Worm (Caenorhabditis elegans) whole organism, young adult: Measurements from ENCODE around the gene srbc-84.

Experiments
- Y95B8A.8 ChIP-seq: fragments of 200-800 bp; sonication (Bioruptor generic); IDR thresholded peaks from 2 replicates; pipeline ENCODE4 v1.3.6; 2022; ENCODE audit warnings: missing genetic modification reagents, missing genetic modification characterization, missing compliant biosample characterization
- ama-1 ChIP-seq, 3 experiments: fragments of 150-350 bp in 1 of 3; sonication (generic microtip) in 2 of 3; optimal IDR thresholded peaks; 2 replicates each; lab custom pipeline; 2014 to 2018; ENCODE audit warnings: missing biosample characterization in 2 of 3, missing genetic modification characterization in 2 of 3, missing genetic modification reagents in 2 of 3
- attf-6 ChIP-seq: fragments of 200-800 bp; sonication (Bioruptor generic); IDR thresholded peaks from 2 replicates; pipeline ENCODE4 v1.3.6; 2022; ENCODE audit warnings: missing genetic modification reagents, missing genetic modification characterization, missing compliant biosample characterization
- ceh-100 ChIP-seq: fragments of 200-800 bp; sonication (Bioruptor generic); IDR thresholded peaks from 2 replicates; pipeline ENCODE4 v1.3.6; 2022; ENCODE audit warnings: missing genetic modification reagents, missing genetic modification characterization, missing compliant biosample characterization
- ceh-27 ChIP-seq: fragments of 200-800 bp; sonication (Bioruptor generic); optimal IDR thresholded peaks from 2 replicates; lab custom pipeline; 2018; ENCODE audit warnings: mild to moderate bottlenecking, missing genetic modification characterization, moderate library complexity, missing compliant biosample characterization
- gei-17 ChIP-seq: fragments of 200-800 bp; sonication (Bioruptor generic); optimal IDR thresholded peaks from 2 replicates; lab custom pipeline; 2018; ENCODE audit warnings: mild to moderate bottlenecking, missing genetic modification characterization, missing compliant biosample characterization
- hmg-20 ChIP-seq: fragments of 200-800 bp; sonication (Bioruptor generic); IDR thresholded peaks from 2 replicates; pipeline ENCODE4 v1.3.6; 2022; ENCODE audit warnings: missing genetic modification reagents, missing genetic modification characterization, missing compliant biosample characterization
- sea-2 ChIP-seq: fragments of 200-800 bp; sonication (Bioruptor generic); IDR thresholded peaks from 2 replicates; pipeline ENCODE4 v1.3.6; 2022; ENCODE audit warnings: missing genetic modification characterization, missing compliant biosample characterization
- snpc-4 ChIP-seq, 5 experiments: fragments of 150-350 bp in 1 of 5; sonication (generic microtip) in 4 of 5; optimal IDR thresholded peaks; 2 replicates each; lab custom pipeline; 2014 to 2018; ENCODE audit warnings: missing genetic modification characterization in 5 of 5, missing biosample characterization in 3 of 5, antibody characterized with exemption in 2 of 5, mild to moderate bottlenecking in 2 of 5, missing compliant biosample characterization in 2 of 5, missing genotype in 2 of 5, moderate library complexity in 2 of 5, missing genetic modification reagents in 1 of 5
- zfh-2 ChIP-seq: fragments of 200-800 bp; sonication (Bioruptor generic); conservative IDR thresholded peaks from 2 replicates; pipeline ENCODE4 v1.3.6; 2022; ENCODE audit warnings: missing genetic modification reagents, missing genetic modification characterization, missing compliant biosample characterization

DNA sequence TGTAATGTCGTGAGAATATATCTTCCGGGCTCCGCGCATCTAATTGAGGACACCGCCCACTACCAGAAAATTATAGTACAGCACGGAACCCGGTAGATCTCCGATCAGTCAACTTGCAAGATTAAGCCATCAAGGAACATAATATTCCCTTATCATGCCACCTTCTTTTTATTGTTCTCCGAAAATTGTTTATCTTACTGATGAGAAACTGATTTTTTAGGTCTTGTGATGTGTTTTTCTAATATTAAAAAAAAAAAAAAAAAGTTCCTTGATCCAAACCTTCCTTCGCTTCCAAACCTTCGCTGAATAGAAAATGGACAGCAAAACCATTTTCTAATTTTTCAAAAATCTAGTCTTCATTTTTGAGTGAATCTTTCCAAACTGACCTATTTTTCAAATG lies 30.1 kb downstream of the srbc-84 start, which contains the start of gene F57G8.7:
- TF ChIP-seq Y95B8A.8 (GFP tag; lab: Robert Waterston, UW) (no peak), snpc-4 (GFP tag; optimal IDR thresholded peaks at IDR 0.05; lab: Kevin White, UChicago) (no peak), snpc-4 (tag; optimal IDR thresholded peaks at IDR 0.05; lab: Kevin White, UChicago) (no peak), ceh-27 (no peak), ceh-100 (no peak), zfh-2 (GFP tag; lab: Robert Waterston, UW) (no peak), attf-6 (GFP tag; lab: Robert Waterston, UW) (no peak), gei-17 (GFP tag; lab: Kevin White, UChicago) (no peak), sea-2 (no peak), hmg-20 (GFP tag; lab: Robert Waterston, UW) (no peak), ama-1 (optimal IDR thresholded peaks at IDR 0.05; lab: Kevin White, UChicago) (no peak), ama-1 (GFP tag; optimal IDR thresholded peaks at IDR 0.05; lab: Kevin White, UChicago) (no peak)
